Fruit fly (Drosophila melanogaster) whole organism, pupa: ENCODE measurements around the gene daed.
A peak's percentile ranks its signal among the peaks of the same experiment; 100 is the strongest.

Experiments
- CG10348 ChIP-seq: fragments of 200-800 bp; sonication (Bioruptor generic); IDR thresholded peaks from 2 replicates; pipeline ENCODE4 v1.3.6; 2022; ENCODE audit warnings: missing biosample characterization, missing genetic modification characterization
- CG12605 ChIP-seq: fragments of 200-800 bp; sonication (Bioruptor generic); IDR thresholded peaks from 2 replicates; pipeline ENCODE4 v1.3.6; 2022; ENCODE audit warnings: missing biosample characterization, missing genetic modification characterization
- CG13204 ChIP-seq: fragments of 200-800 bp; sonication (Bioruptor generic); optimal IDR thresholded peaks from 2 replicates; lab custom pipeline; 2018; ENCODE audit warnings: missing biosample characterization, mild to moderate bottlenecking, missing genetic modification characterization, moderate library complexity
- CG14655 ChIP-seq: fragments of 200-800 bp; sonication (Bioruptor generic); optimal IDR thresholded peaks from 3 replicates; lab custom pipeline; 2017; ENCODE audit warnings: mild to moderate bottlenecking, missing biosample characterization, missing genetic modification reagents, missing genetic modification characterization
- CG15710 ChIP-seq: fragments of 200-800 bp; sonication (Bioruptor generic); optimal IDR thresholded peaks from 2 replicates; lab custom pipeline; 2018; ENCODE audit warnings: missing biosample characterization, mild to moderate bottlenecking, missing genetic modification characterization, moderate library complexity
- CG17806 ChIP-seq: fragments of 200-800 bp; sonication (Bioruptor generic); optimal IDR thresholded peaks from 2 replicates; lab custom pipeline; 2018; ENCODE audit warnings: missing biosample characterization, mild to moderate bottlenecking, missing genetic modification characterization, moderate library complexity
- CG32121 ChIP-seq: fragments of 200-800 bp; sonication (Bioruptor generic); IDR thresholded peaks from 2 replicates; pipeline ENCODE4 v1.3.6; 2022; ENCODE audit warnings: missing biosample characterization, missing genetic modification characterization
- CG34367 ChIP-seq: fragments of 200-800 bp; sonication (Bioruptor generic); optimal IDR thresholded peaks from 2 replicates; lab custom pipeline; 2018; ENCODE audit warnings: missing biosample characterization, mild to moderate bottlenecking, missing genetic modification characterization
- CG4496 ChIP-seq: fragments of 200-800 bp; sonication (Bioruptor generic); IDR thresholded peaks from 3 replicates; pipeline ENCODE4 v1.3.6; 2022; ENCODE audit warnings: missing biosample characterization, missing genetic modification characterization
- CG8159 ChIP-seq: fragments of 200-800 bp; sonication (Bioruptor generic); optimal IDR thresholded peaks from 3 replicates; lab custom pipeline; 2018; ENCODE audit warnings: missing biosample characterization, mild to moderate bottlenecking, missing genetic modification characterization, moderate library complexity
- CG8301 ChIP-seq: fragments of 200-800 bp; sonication (Bioruptor generic); optimal IDR thresholded peaks from 2 replicates; lab custom pipeline; 2018; ENCODE audit warnings: missing biosample characterization, mild to moderate bottlenecking, missing genetic modification characterization
- CG9948 ChIP-seq: fragments of 200-800 bp; sonication (Bioruptor generic); optimal IDR thresholded peaks from 2 replicates; lab custom pipeline; 2018; ENCODE audit warnings: missing biosample characterization, mild to moderate bottlenecking, missing genetic modification characterization, moderate library complexity
- D1 ChIP-seq: fragments of 200-800 bp; sonication (Bioruptor generic); optimal IDR thresholded peaks from 2 replicates; lab custom pipeline; 2018; ENCODE audit warnings: missing biosample characterization, mild to moderate bottlenecking, missing genetic modification characterization, moderate library complexity
- EcR ChIP-seq: fragments of 200-800 bp; sonication (Bioruptor generic); optimal IDR thresholded peaks from 3 replicates; lab custom pipeline; 2019; ENCODE audit warnings: missing biosample characterization, missing genetic modification characterization, mild to moderate bottlenecking, moderate library complexity, missing genetic modification reagents
- Ets98B ChIP-seq: fragments of 200-800 bp; sonication (Bioruptor generic); IDR thresholded peaks from 2 replicates; pipeline ENCODE4 v1.3.6; 2022; ENCODE audit warnings: missing biosample characterization, missing genetic modification characterization
- Pif1A ChIP-seq: fragments of 200-800 bp; sonication (Bioruptor generic); optimal IDR thresholded peaks from 3 replicates; lab custom pipeline; 2016; ENCODE audit warnings: missing biosample characterization, missing genetic modification characterization
- Pif1B ChIP-seq: fragments of 200-800 bp; sonication (Bioruptor generic); optimal IDR thresholded peaks from 3 replicates; lab custom pipeline; 2016; ENCODE audit warnings: missing biosample characterization, missing genetic modification characterization
- Snoo ChIP-seq: fragments of 200-800 bp; sonication (Bioruptor generic); optimal IDR thresholded peaks from 3 replicates; lab custom pipeline; 2017; ENCODE audit warnings: missing biosample characterization, mild to moderate bottlenecking, missing genetic modification characterization, inconsistent platforms
- fd96Ca ChIP-seq: fragments of 200-800 bp; sonication (Bioruptor generic); IDR thresholded peaks from 3 replicates; pipeline ENCODE4 v1.3.6; 2022; ENCODE audit warnings: missing biosample characterization, missing genetic modification characterization
- gl ChIP-seq: fragments of 200-800 bp; sonication (Bioruptor generic); optimal IDR thresholded peaks from 2 replicates; lab custom pipeline; 2018; ENCODE audit warnings: missing biosample characterization, mild to moderate bottlenecking, missing genetic modification characterization
- rn ChIP-seq: fragments of 200-800 bp; sonication (Bioruptor generic); IDR thresholded peaks from 2 replicates; pipeline ENCODE4 v1.3.6; 2022; ENCODE audit warnings: missing biosample characterization, missing genetic modification characterization

Gene daed

dm6 chr2L:2202018-2202852, 13.9 kb downstream of the daed start:
- peak; percentile 100 for TF ChIP-seq CG8159 (tag; lab: Kevin White, UChicago)
- peak; percentile 99 for TF ChIP-seq D1 (tag; lab: Kevin White, UChicago)
- TF ChIP-seq CG9948 (tag; lab: Kevin White, UChicago): peak; percentile 100
- TF ChIP-seq EcR (GFP tag; lab: Kevin White, UChicago): peak; percentile 99
- peak; percentile 100 for TF ChIP-seq Pif1A (GFP tag; lab: Kevin White, UChicago)
- peak; percentile 100 for TF ChIP-seq CG34367
- peak; percentile 100 for TF ChIP-seq Ets98B (GFP tag; lab: Robert Waterston, UW)
- peak; percentile 100 for TF ChIP-seq CG4496
- peak; percentile 100 for TF ChIP-seq CG32121 (GFP tag; lab: Robert Waterston, UW)
- peak; percentile 99 for TF ChIP-seq rn (GFP tag; lab: Robert Waterston, UW)
- peak; percentile 98 for TF ChIP-seq CG13204 (GFP tag; lab: Kevin White, UChicago)
- peak; percentile 100 for TF ChIP-seq Pif1B (GFP tag; lab: Kevin White, UChicago)
- peak; percentile 100 for TF ChIP-seq CG8301 (tag; lab: Kevin White, UChicago)
- TF ChIP-seq CG15710 (tag; lab: Kevin White, UChicago): peak; percentile 100
- TF ChIP-seq CG14655 (GFP tag; lab: Kevin White, UChicago): peak; percentile 100
- peak; percentile 97 for TF ChIP-seq CG10348 (GFP tag; lab: Robert Waterston, UW)
- TF ChIP-seq CG12605: peak; percentile 100
- TF ChIP-seq gl (tag; lab: Kevin White, UChicago): peak; percentile 99
- peak; percentile 100 for TF ChIP-seq CG17806 (tag; lab: Kevin White, UChicago)
- TF ChIP-seq fd96Ca (GFP tag; lab: Robert Waterston, UW): peak; percentile 99
- TF ChIP-seq Snoo (tag; lab: Kevin White, UChicago): peak; percentile 100

- TF ChIP-seq CG4496 (peak; percentile 93), CG17806 (tag; lab: Kevin White, UChicago) (peak; percentile 90), CG9948 (tag; lab: Kevin White, UChicago) (peak; percentile 93), Pif1A (GFP tag; lab: Kevin White, UChicago) (peak; percentile 91), CG13204 (GFP tag; lab: Kevin White, UChicago) (peak; percentile 11), gl (tag; lab: Kevin White, UChicago) (peak; percentile 62), Ets98B (GFP tag; lab: Robert Waterston, UW) (peak; percentile 84), fd96Ca (GFP tag; lab: Robert Waterston, UW) (peak; percentile 89), D1 (tag; lab: Kevin White, UChicago) (peak; percentile 77), EcR (GFP tag; lab: Kevin White, UChicago) (no peak), CG34367 (peak; percentile 82), CG8301 (tag; lab: Kevin White, UChicago) (peak; percentile 95), Pif1B (GFP tag; lab: Kevin White, UChicago) (peak; percentile 86), Snoo (tag; lab: Kevin White, UChicago) (peak; percentile 75), CG8159 (tag; lab: Kevin White, UChicago) (peak; percentile 90), CG10348 (GFP tag; lab: Robert Waterston, UW) (peak; percentile 39; the same call in 1 of the 2 replicates), CG14655 (GFP tag; lab: Kevin White, UChicago) (peak; percentile 98), CG12605 (peak; percentile 70; the same call in 1 of the 2 replicates), rn (GFP tag; lab: Robert Waterston, UW) (peak; percentile 67; the same call in 1 of the 2 replicates), CG32121 (GFP tag; lab: Robert Waterston, UW) (peak; percentile 90), CG15710 (tag; lab: Kevin White, UChicago) (peak; percentile 88)
These were observed 15.0 kb downstream of the daed start for dm6 chr2L:2201107-2201561.

- no peak for TF ChIP-seq CG14655 (GFP tag; lab: Kevin White, UChicago)
- TF ChIP-seq EcR (GFP tag; lab: Kevin White, UChicago): peak; percentile 100
- no peak for TF ChIP-seq CG4496
- no peak for TF ChIP-seq CG8159 (tag; lab: Kevin White, UChicago)
- no peak for TF ChIP-seq CG9948 (tag; lab: Kevin White, UChicago)
- peak; percentile 67 for TF ChIP-seq CG13204 (GFP tag; lab: Kevin White, UChicago)
- TF ChIP-seq Pif1B (GFP tag; lab: Kevin White, UChicago): no peak
- TF ChIP-seq CG10348 (GFP tag; lab: Robert Waterston, UW): no peak
- no peak for TF ChIP-seq Ets98B (GFP tag; lab: Robert Waterston, UW)
- no peak for TF ChIP-seq CG34367
- TF ChIP-seq Pif1A (GFP tag; lab: Kevin White, UChicago): no peak
- TF ChIP-seq gl (tag; lab: Kevin White, UChicago): no peak
- no peak for TF ChIP-seq rn (GFP tag; lab: Robert Waterston, UW)
- TF ChIP-seq D1 (tag; lab: Kevin White, UChicago): no peak
- no peak for TF ChIP-seq CG12605
- no peak for TF ChIP-seq CG32121 (GFP tag; lab: Robert Waterston, UW)
- no peak for TF ChIP-seq CG15710 (tag; lab: Kevin White, UChicago)
- no peak for TF ChIP-seq Snoo (tag; lab: Kevin White, UChicago)
- TF ChIP-seq CG17806 (tag; lab: Kevin White, UChicago): peak; percentile 7
- no peak for TF ChIP-seq CG8301 (tag; lab: Kevin White, UChicago)
- no peak for TF ChIP-seq fd96Ca (GFP tag; lab: Robert Waterston, UW)
These were observed 15.7 kb downstream of the daed start for dm6 chr2L:2200136-2201036.
